Worm (Caenorhabditis elegans): ENCODE results near the gene twk-9.

Gene twk-9

ce11 chrIV:9692874-9693273 lies at the start of gene twk-9:
Gene twk-9 (plus strand): TSS chrIV:9693174.
- TF ChIP-seq unc-62 (GFP tag; optimal IDR thresholded peaks at IDR 0.05), result no peak

ce11 chrIV:9643188-9643587 lies 49.8 kb upstream of the twk-9 start, which contains the start of gene degl-2:
Gene degl-2 (plus strand): TSS chrIV:9643488.
- TF ChIP-seq unc-62 (GFP tag; optimal IDR thresholded peaks at IDR 0.05), result no peak

ce11 chrIV:9647789-9648361 lies 45.1 kb upstream of the twk-9 start, which contains the start of gene amph-1:
Gene amph-1 (minus strand): TSS chrIV:9647873.
- TF ChIP-seq unc-62 (GFP tag; optimal IDR thresholded peaks at IDR 0.05), result no peak

- TF ChIP-seq unc-62 (GFP tag; optimal IDR thresholded peaks at IDR 0.05), result no peak
Observed at ce11 chrIV:9648682-9649081, 44.3 kb upstream of the twk-9 start, which contains the start of gene srm-3. Gene srm-3 (plus strand): TSS chrIV:9648982.

ce11 chrIV:9651234-9651633 lies 41.7 kb upstream of the twk-9 start, which contains the start of gene chca-1:
Gene chca-1 (plus strand): TSS chrIV:9651394.
- TF ChIP-seq unc-62 (GFP tag; optimal IDR thresholded peaks at IDR 0.05), result no peak

ce11 chrIV:9653184-9653583 lies 39.8 kb upstream of the twk-9 start, which contains the start of gene F58G6.3:
Gene F58G6.3 (plus strand): TSS chrIV:9653535.
- TF ChIP-seq unc-62 (GFP tag; optimal IDR thresholded peaks at IDR 0.05), result no peak

ce11 chrIV:9654017-9654416 lies 39.0 kb upstream of the twk-9 start, which contains the start of gene F58G6.7:
Gene F58G6.7 (plus strand): TSS chrIV:9654317.
- no peak for TF ChIP-seq unc-62 (GFP tag; optimal IDR thresholded peaks at IDR 0.05)

ce11 chrIV:9655556-9655955 lies 37.4 kb upstream of the twk-9 start:
- TF ChIP-seq unc-62 (GFP tag; optimal IDR thresholded peaks at IDR 0.05), result no peak

- TF ChIP-seq unc-62 (GFP tag; optimal IDR thresholded peaks at IDR 0.05), result no peak
Observed at ce11 chrIV:9657753-9658152, 35.2 kb upstream of the twk-9 start, which contains the start of gene acc-1. Gene acc-1 (plus strand): TSS chrIV:9658053.

ce11 chrIV:9659999-9660398 lies 33.0 kb upstream of the twk-9 start:
- TF ChIP-seq unc-62 (GFP tag; optimal IDR thresholded peaks at IDR 0.05), result no peak

ce11 chrIV:9667084-9667483 lies 25.9 kb upstream of the twk-9 start:
- TF ChIP-seq unc-62 (GFP tag; optimal IDR thresholded peaks at IDR 0.05), result no peak

ce11 chrIV:9668103-9668672 lies 24.8 kb upstream of the twk-9 start:
- TF ChIP-seq unc-62 (GFP tag; optimal IDR thresholded peaks at IDR 0.05), result no peak

ce11 chrIV:9669969-9670368 lies 23.0 kb upstream of the twk-9 start:
- TF ChIP-seq unc-62 (GFP tag; optimal IDR thresholded peaks at IDR 0.05), result no peak

- no peak for TF ChIP-seq unc-62 (GFP tag; optimal IDR thresholded peaks at IDR 0.05)
Observed at ce11 chrIV:9671001-9671652, 21.8 kb upstream of the twk-9 start.

- TF ChIP-seq unc-62 (GFP tag; optimal IDR thresholded peaks at IDR 0.05), result no peak
Observed at ce11 chrIV:9672434-9672833, 20.5 kb upstream of the twk-9 start.

- no peak for TF ChIP-seq unc-62 (GFP tag; optimal IDR thresholded peaks at IDR 0.05)
Observed at ce11 chrIV:9673206-9673605, 19.8 kb upstream of the twk-9 start.
